Worm (Caenorhabditis elegans) whole organism, L1 larva: ENCODE measurements around the gene smi-1.
A peak's percentile ranks its signal among the peaks of the same experiment; 100 is the strongest.

Experiments used
- C04F5.9 ChIP-seq: sonication (generic microtip); optimal IDR thresholded peaks from 2 replicates; lab custom pipeline; 2016; ENCODE audit warnings: missing genetic modification characterization, missing compliant biosample characterization
- C16A3.4 ChIP-seq: fragments of 150-350 bp; optimal IDR thresholded peaks from 2 replicates; lab custom pipeline; 2014; ENCODE audit warnings: missing biosample characterization, missing genetic modification characterization
- F16B12.6 ChIP-seq: fragments of 150-350 bp; optimal IDR thresholded peaks from 2 replicates; lab custom pipeline; 2014; ENCODE audit warnings: missing biosample characterization, missing genetic modification characterization
- aly-2 ChIP-seq: fragments of 150-350 bp; optimal IDR thresholded peaks from 2 replicates; lab custom pipeline; 2014; ENCODE audit warnings: missing biosample characterization, missing genetic modification characterization
- ama-1 ChIP-seq: fragments of 150-350 bp; optimal IDR thresholded peaks from 2 replicates; lab custom pipeline; 2014
- ceh-63 ChIP-seq: fragments of 200-800 bp; sonication (Bioruptor generic); optimal IDR thresholded peaks from 2 replicates; lab custom pipeline; 2018; ENCODE audit warnings: mild to moderate bottlenecking, missing genetic modification characterization, missing compliant biosample characterization
- ceh-82 ChIP-seq, 3 experiments: fragments of 150-350 bp in 1 of 3; sonication (generic microtip) in 2 of 3; optimal IDR thresholded peaks; 2 replicates each; lab custom pipeline; 2014 to 2017; ENCODE audit warnings: missing biosample characterization in 3 of 3, missing genetic modification characterization in 3 of 3
- ceh-88 ChIP-seq: fragments of 200-800 bp; sonication (Bioruptor generic); IDR thresholded peaks from 2 replicates; pipeline ENCODE4 v1.3.6; 2022; ENCODE audit warnings: missing genetic modification characterization, missing compliant biosample characterization
- efl-1 ChIP-seq, 4 experiments: fragments of 150-350 bp; optimal IDR thresholded peaks in 3 of 4; peaks in 1 of 4; 1 replicate in 1 of 4; 2 replicates in 3 of 4; lab custom pipeline; 2014; ENCODE audit warnings: missing biosample characterization in 2 of 4, missing genetic modification characterization in 2 of 4, missing genetic modification reagents in 2 of 4
- efl-3 ChIP-seq: fragments of 200-800 bp; sonication (Bioruptor generic); optimal IDR thresholded peaks from 2 replicates; lab custom pipeline; 2018; ENCODE audit warnings: mild to moderate bottlenecking, missing genetic modification characterization, missing compliant biosample characterization
- egl-27 ChIP-seq, 2 experiments: fragments of 150-350 bp in 1 of 2; sonication (generic microtip); optimal IDR thresholded peaks; 3 replicates each; lab custom pipeline; 2017 to 2018; ENCODE audit warnings: missing biosample characterization in 2 of 2, missing genetic modification characterization in 2 of 2, missing genetic modification reagents in 2 of 2
- elt-2 ChIP-seq: sonication (generic microtip); optimal IDR thresholded peaks from 2 replicates; lab custom pipeline; 2016; ENCODE audit warnings: missing genetic modification characterization, mild to moderate bottlenecking, inconsistent platforms, missing compliant biosample characterization, missing genetic modification reagents
- elt-3 ChIP-seq, 6 experiments: fragments of 150-350 bp in 1 of 6; sonication (generic microtip); optimal IDR thresholded peaks; 2 replicates each; lab custom pipeline; 2017 to 2018; ENCODE audit warnings: missing biosample characterization in 6 of 6, missing genetic modification characterization in 6 of 6, inconsistent platforms in 1 of 6
- grh-1 ChIP-seq: fragments of 200-800 bp; sonication (Bioruptor generic); IDR thresholded peaks from 2 replicates; pipeline ENCODE4 v1.3.6; 2022; ENCODE audit warnings: missing genetic modification reagents, missing genetic modification characterization, missing compliant biosample characterization
- hlh-17 ChIP-seq: fragments of 200-800 bp; sonication (Bioruptor generic); optimal IDR thresholded peaks from 2 replicates; lab custom pipeline; 2018; ENCODE audit warnings: missing genetic modification characterization, mild to moderate bottlenecking, missing compliant biosample characterization, moderate library complexity, borderline replicate concordance
- hlh-4 ChIP-seq: sonication (generic microtip); optimal IDR thresholded peaks from 2 replicates; lab custom pipeline; 2016; ENCODE audit warnings: mild to moderate bottlenecking, missing genetic modification characterization, missing compliant biosample characterization
- isw-1 ChIP-seq: fragments of 200-800 bp; sonication (Bioruptor generic); IDR thresholded peaks from 2 replicates; pipeline ENCODE4 v1.3.6; 2022; ENCODE audit warnings: missing genetic modification characterization, missing compliant biosample characterization
- lin-13 ChIP-seq: fragments of 150-350 bp; optimal IDR thresholded peaks from 2 replicates; lab custom pipeline; 2014; ENCODE audit warnings: missing biosample characterization, missing genetic modification reagents, missing genetic modification characterization
- lin-14 ChIP-seq: fragments of 200-800 bp; sonication (Bioruptor generic); optimal IDR thresholded peaks from 2 replicates; lab custom pipeline; 2018; ENCODE audit warnings: mild to moderate bottlenecking, missing genetic modification characterization, moderate library complexity, missing compliant biosample characterization
- lin-15B ChIP-seq: fragments of 150-350 bp; sonication (generic microtip); optimal IDR thresholded peaks from 3 replicates; lab custom pipeline; 2014; ENCODE audit warnings: missing biosample characterization, missing genetic modification characterization
- lin-39 ChIP-seq: fragments of 150-350 bp; optimal IDR thresholded peaks from 2 replicates; lab custom pipeline; 2014; ENCODE audit warnings: missing biosample characterization, missing genetic modification reagents, missing genetic modification characterization
- mdl-1 ChIP-seq, 2 experiments: fragments of 150-350 bp; optimal IDR thresholded peaks; 2 replicates each; lab custom pipeline; 2014 to 2017; ENCODE audit warnings: missing biosample characterization in 2 of 2, missing genetic modification characterization in 2 of 2, inconsistent platforms in 1 of 2
- mef-2 ChIP-seq: fragments of 150-350 bp; optimal IDR thresholded peaks from 2 replicates; lab custom pipeline; 2014; ENCODE audit warnings: missing biosample characterization, missing genetic modification characterization
- nhr-12 ChIP-seq: sonication (generic microtip); optimal IDR thresholded peaks from 2 replicates; lab custom pipeline; 2017; ENCODE audit warnings: missing biosample characterization, missing genetic modification characterization
- nhr-20 ChIP-seq: sonication (generic microtip); optimal IDR thresholded peaks from 2 replicates; lab custom pipeline; 2016; ENCODE audit warnings: mild to moderate bottlenecking, missing genetic modification characterization, missing compliant biosample characterization
- nhr-237 ChIP-seq: fragments of 150-350 bp; optimal IDR thresholded peaks from 2 replicates; lab custom pipeline; 2014; ENCODE audit warnings: missing biosample characterization, missing genetic modification characterization
- nhr-28 ChIP-seq: fragments of 150-350 bp; optimal IDR thresholded peaks from 2 replicates; lab custom pipeline; 2014; ENCODE audit warnings: missing biosample characterization, missing genetic modification characterization
- nhr-47 ChIP-seq: sonication (generic microtip); optimal IDR thresholded peaks from 2 replicates; lab custom pipeline; 2016; ENCODE audit warnings: mild to moderate bottlenecking, missing genetic modification characterization, moderate library complexity, missing compliant biosample characterization
- nhr-71 ChIP-seq: sonication (generic microtip); optimal IDR thresholded peaks from 2 replicates; lab custom pipeline; 2016; ENCODE audit warnings: mild to moderate bottlenecking, missing genetic modification characterization, moderate library complexity, missing compliant biosample characterization
- nhr-85 ChIP-seq: sonication (generic microtip); peaks from one replicate; lab custom pipeline; 2016; ENCODE audit warnings: missing genetic modification characterization, inconsistent platforms, missing compliant biosample characterization
- nhr-90 ChIP-seq: sonication (generic microtip); optimal IDR thresholded peaks from 2 replicates; lab custom pipeline; 2016; ENCODE audit warnings: mild to moderate bottlenecking, missing genetic modification characterization, missing compliant biosample characterization; ENCODE audit not compliant: poor library complexity
- pag-3 ChIP-seq: sonication (generic microtip); optimal IDR thresholded peaks from 2 replicates; lab custom pipeline; 2017; ENCODE audit warnings: missing genetic modification characterization, mild to moderate bottlenecking, missing compliant biosample characterization, antibody characterized with exemption, borderline replicate concordance; ENCODE audit not compliant: insufficient read depth
- pax-3 ChIP-seq: fragments of 200-800 bp; sonication (Bioruptor generic); optimal IDR thresholded peaks from 2 replicates; lab custom pipeline; 2018; ENCODE audit warnings: mild to moderate bottlenecking, missing genetic modification characterization, moderate library complexity, missing compliant biosample characterization
- pqm-1 ChIP-seq: sonication (generic microtip); optimal IDR thresholded peaks from 3 replicates; lab custom pipeline; 2017; ENCODE audit warnings: missing biosample characterization, missing genetic modification characterization
- skn-1 ChIP-seq: fragments of 150-350 bp; optimal IDR thresholded peaks from 2 replicates; lab custom pipeline; 2014; ENCODE audit warnings: missing biosample characterization, missing genetic modification characterization
- snpc-4 ChIP-seq: fragments of 150-350 bp; optimal IDR thresholded peaks from 2 replicates; lab custom pipeline; 2014; ENCODE audit warnings: missing biosample characterization, missing genetic modification characterization
- snu-23 ChIP-seq: sonication (generic microtip); optimal IDR thresholded peaks from 2 replicates; lab custom pipeline; 2016; ENCODE audit warnings: missing genetic modification characterization, missing compliant biosample characterization
- sptf-1 ChIP-seq: fragments of 150-350 bp; optimal IDR thresholded peaks from 2 replicates; lab custom pipeline; 2014; ENCODE audit warnings: missing biosample characterization, missing genetic modification characterization
- sup-37 ChIP-seq: fragments of 200-800 bp; sonication (Bioruptor generic); optimal IDR thresholded peaks from 2 replicates; lab custom pipeline; 2018; ENCODE audit warnings: mild to moderate bottlenecking, missing genetic modification characterization, missing compliant biosample characterization
- swsn-7 ChIP-seq: sonication (generic microtip); optimal IDR thresholded peaks from 2 replicates; lab custom pipeline; 2016; ENCODE audit warnings: missing genetic modification characterization, missing compliant biosample characterization
- tbx-2 ChIP-seq: sonication (generic microtip); optimal IDR thresholded peaks from 2 replicates; lab custom pipeline; 2016; ENCODE audit warnings: missing genetic modification characterization, missing compliant biosample characterization
- tlp-1 ChIP-seq: fragments of 150-350 bp; optimal IDR thresholded peaks from 2 replicates; lab custom pipeline; 2014; ENCODE audit warnings: missing biosample characterization, missing genetic modification characterization
- unc-86 ChIP-seq: sonication (generic microtip); optimal IDR thresholded peaks from 2 replicates; lab custom pipeline; 2016; ENCODE audit warnings: missing genetic modification characterization, missing compliant biosample characterization
- zag-1 ChIP-seq: fragments of 150-350 bp; optimal IDR thresholded peaks from 2 replicates; lab custom pipeline; 2014; ENCODE audit warnings: missing biosample characterization, missing genetic modification characterization
- ztf-11 ChIP-seq, 2 experiments: sonication (generic microtip); optimal IDR thresholded peaks; 2 replicates each; lab custom pipeline; 2016 to 2017; ENCODE audit warnings: missing genetic modification characterization in 2 of 2, missing biosample characterization in 1 of 2, missing compliant biosample characterization in 1 of 2
- ztf-4 ChIP-seq: fragments of 150-350 bp; optimal IDR thresholded peaks from 2 replicates; lab custom pipeline; 2014; ENCODE audit warnings: missing biosample characterization, missing genetic modification characterization

smi-1 gene

ce11 chrIII:1848747-1849146 lies 29.4 kb upstream of the smi-1 start, which contains the start of gene pqn-82:
TSS of gene pqn-82 (plus strand) at chrIII:1849047.
- TF ChIP-seq ceh-82 (tag; optimal IDR thresholded peaks at IDR 0.05; lab: Kevin White, UChicago) (no peak), nhr-85 (tag; lab: Kevin White, UChicago) (peak; percentile 32), F16B12.6 (tag; lab: Kevin White, UChicago) (no peak), ztf-11 (tag; optimal IDR thresholded peaks at IDR 0.05; lab: Kevin White, UChicago) (no peak), snu-23 (GFP tag; lab: Kevin White, UChicago) (no peak), grh-1 (no peak), hlh-4 (tag; lab: Kevin White, UChicago) (no peak)

DNA sequence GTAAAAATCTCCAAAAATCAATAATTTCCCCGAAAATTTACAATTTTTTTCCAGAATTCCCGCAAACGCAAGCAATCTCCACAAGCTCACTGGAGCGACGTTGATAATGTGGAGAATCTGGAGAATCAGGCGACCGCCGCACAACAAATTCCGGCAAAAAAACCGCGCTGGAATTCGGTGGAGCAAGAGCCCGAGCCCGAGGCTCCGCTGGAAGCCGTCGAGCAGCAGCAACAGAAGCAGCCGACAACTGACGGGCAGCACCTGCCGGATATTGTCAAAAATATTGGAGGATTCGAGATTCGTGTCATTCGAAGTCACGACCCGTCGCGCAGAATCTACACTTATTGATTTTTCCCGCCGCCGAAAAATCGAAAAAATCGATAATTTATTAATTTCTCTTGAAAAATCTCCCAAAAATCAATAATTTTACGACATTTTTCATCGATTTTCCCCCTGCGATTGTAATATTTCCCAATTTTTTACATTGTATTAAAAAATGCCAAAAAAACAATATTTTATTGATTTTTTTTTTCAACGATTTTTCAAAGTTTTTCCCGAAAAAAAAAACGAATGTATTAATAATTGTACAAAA lies 25.9 kb upstream of the smi-1 start:
- TF ChIP-seq lin-13 (GFP tag; lab: Kevin White, UChicago) (no peak), aly-2 (tag; lab: Kevin White, UChicago) (no peak), sptf-1 (tag; lab: Kevin White, UChicago) (no peak), hlh-17 (GFP tag; lab: Kevin White, UChicago) (no peak), efl-1 (optimal IDR thresholded peaks at IDR 0.05; lab: Kevin White, UChicago) (no peak), efl-1 (GFP tag; optimal IDR thresholded peaks at IDR 0.05 in 1 of 2; lab: Kevin White, UChicago) (peak in 1 of 2 experiments; percentile 0)

ce11 chrIII:1853944-1854343 lies 24.2 kb upstream of the smi-1 start:
- TF ChIP-seq nhr-28, result no peak
- no peak for TF ChIP-seq pax-3 (tag; lab: Kevin White, UChicago)
- no peak for TF ChIP-seq snpc-4 (tag; lab: Kevin White, UChicago)
- no peak for TF ChIP-seq pqm-1 (tag; lab: Kevin White, UChicago)
- no peak for TF ChIP-seq lin-15B (tag; lab: Kevin White, UChicago)
- TF ChIP-seq nhr-90 (tag; lab: Kevin White, UChicago), result no peak
- TF ChIP-seq zag-1, result no peak
- peak; percentile 40 for TF ChIP-seq skn-1 (tag; lab: Kevin White, UChicago)
- no peak for TF ChIP-seq ceh-88 (GFP tag; lab: Robert Waterston, UW)
- TF ChIP-seq ztf-11 (tag; optimal IDR thresholded peaks at IDR 0.05; lab: Kevin White, UChicago), result no peak
- no peak for TF ChIP-seq elt-2 (tag; lab: Kevin White, UChicago)
- TF ChIP-seq grh-1, result no peak; the same call in 1 of the 2 replicates
- no peak for TF ChIP-seq ztf-4 (tag; lab: Kevin White, UChicago)
- no peak for TF ChIP-seq lin-14 (GFP tag; lab: Kevin White, UChicago)
- TF ChIP-seq sup-37 (GFP tag; lab: Kevin White, UChicago), result no peak
- peak; percentile 6 for TF ChIP-seq nhr-20 (tag; lab: Kevin White, UChicago)
- no peak for TF ChIP-seq isw-1
- no peak for TF ChIP-seq nhr-12 (tag; lab: Kevin White, UChicago)
- TF ChIP-seq ama-1 (lab: Kevin White, UChicago), result no peak
- no peak for TF ChIP-seq C04F5.9 (tag; lab: Kevin White, UChicago)
- peak in 1 of 2 experiments; percentile 38 for TF ChIP-seq efl-1 (optimal IDR thresholded peaks at IDR 0.05; lab: Kevin White, UChicago)
- TF ChIP-seq efl-1 (GFP tag; optimal IDR thresholded peaks at IDR 0.05 in 1 of 2; lab: Kevin White, UChicago), result peak; percentile 11 to 91
- no peak for TF ChIP-seq F16B12.6 (tag; lab: Kevin White, UChicago)
- peak; percentile 69 for TF ChIP-seq pag-3 (tag; lab: Kevin White, UChicago)
- peak; percentile 45 for TF ChIP-seq snu-23 (GFP tag; lab: Kevin White, UChicago)
- no peak for TF ChIP-seq efl-3
- TF ChIP-seq nhr-237 (tag; lab: Kevin White, UChicago), result no peak
- TF ChIP-seq mef-2 (tag; lab: Kevin White, UChicago), result no peak
- no peak for TF ChIP-seq nhr-71 (tag; lab: Kevin White, UChicago)
- TF ChIP-seq elt-3 (tag; optimal IDR thresholded peaks at IDR 0.05; lab: Kevin White, UChicago), result peak in 1 of 6 experiments; percentile 64
- TF ChIP-seq lin-39 (tag; lab: Kevin White, UChicago), result no peak
- no peak for TF ChIP-seq ceh-63 (GFP tag; lab: Kevin White, UChicago)
- TF ChIP-seq ceh-82 (tag; optimal IDR thresholded peaks at IDR 0.05; lab: Kevin White, UChicago), result no peak
- no peak for TF ChIP-seq C16A3.4 (tag; lab: Kevin White, UChicago)
- no peak for TF ChIP-seq tbx-2 (tag; lab: Kevin White, UChicago)
- TF ChIP-seq lin-13 (GFP tag; lab: Kevin White, UChicago), result peak; percentile 40
- no peak for TF ChIP-seq hlh-17 (GFP tag; lab: Kevin White, UChicago)
- TF ChIP-seq egl-27 (tag; optimal IDR thresholded peaks at IDR 0.05; lab: Kevin White, UChicago), result no peak
- TF ChIP-seq unc-86, result no peak
- TF ChIP-seq tlp-1, result no peak
- peak in 1 of 2 experiments; percentile 12 for TF ChIP-seq mdl-1 (tag; optimal IDR thresholded peaks at IDR 0.05; lab: Kevin White, UChicago)
- TF ChIP-seq swsn-7 (tag; lab: Kevin White, UChicago), result no peak
- no peak for TF ChIP-seq nhr-47 (tag; lab: Kevin White, UChicago)
